Worm (Caenorhabditis elegans) whole organism, young adult: ENCODE data around the gene T01B7.9.

Experiments
- B0019.2 ChIP-seq: fragments of 200-800 bp; sonication (Bioruptor generic); conservative IDR thresholded peaks from 2 replicates; pipeline ENCODE4 v1.3.6; 2022; ENCODE audit warnings: missing genetic modification reagents, missing genetic modification characterization, missing compliant biosample characterization
- B0035.1 ChIP-seq: sonication (generic microtip); optimal IDR thresholded peaks from 2 replicates; lab custom pipeline; 2016; ENCODE audit warnings: missing genetic modification characterization, mild to moderate bottlenecking, missing compliant biosample characterization, missing genotype, missing genetic modification reagents
- B0261.1 ChIP-seq: sonication (generic microtip); optimal IDR thresholded peaks from 2 replicates; lab custom pipeline; 2016; ENCODE audit warnings: mild to moderate bottlenecking, missing genetic modification characterization, moderate library complexity, missing compliant biosample characterization
- B0336.3 ChIP-seq: fragments of 200-800 bp; sonication (Bioruptor generic); IDR thresholded peaks from 2 replicates; pipeline ENCODE4 v1.3.6; 2022; ENCODE audit warnings: missing genetic modification characterization, missing compliant biosample characterization
- D2030.7 ChIP-seq: fragments of 200-800 bp; sonication (Bioruptor generic); IDR thresholded peaks from 2 replicates; pipeline ENCODE4 v1.3.6; 2022; ENCODE audit warnings: missing genetic modification reagents, missing genetic modification characterization, missing compliant biosample characterization
- F22D6.2 ChIP-seq: sonication (generic microtip); optimal IDR thresholded peaks from 2 replicates; lab custom pipeline; 2016; ENCODE audit warnings: mild to moderate bottlenecking, missing genetic modification characterization, missing compliant biosample characterization
- F37B4.10 ChIP-seq: fragments of 200-800 bp; sonication (Bioruptor generic); IDR thresholded peaks from 2 replicates; pipeline ENCODE4 v1.3.6; 2022; ENCODE audit warnings: missing genetic modification characterization, missing compliant biosample characterization
- F39B2.1 ChIP-seq: fragments of 200-800 bp; sonication (Bioruptor generic); IDR thresholded peaks from 2 replicates; pipeline ENCODE4 v1.3.6; 2022; ENCODE audit warnings: missing genetic modification reagents, missing genetic modification characterization, missing compliant biosample characterization
- F52B5.7 ChIP-seq: sonication (generic microtip); optimal IDR thresholded peaks from 2 replicates; lab custom pipeline; 2016; ENCODE audit warnings: mild to moderate bottlenecking, missing genetic modification characterization, missing compliant biosample characterization
- F57C9.4 ChIP-seq: sonication (generic microtip); optimal IDR thresholded peaks from 2 replicates; lab custom pipeline; 2017; ENCODE audit warnings: mild to moderate bottlenecking, missing genetic modification characterization, missing compliant biosample characterization
- T07F8.4 ChIP-seq: sonication (generic microtip); optimal IDR thresholded peaks from 2 replicates; lab custom pipeline; 2016; ENCODE audit warnings: mild to moderate bottlenecking, missing genetic modification characterization, moderate library complexity, missing compliant biosample characterization
- Y56A3A.18 ChIP-seq: fragments of 200-800 bp; sonication (Bioruptor generic); IDR thresholded peaks from 2 replicates; pipeline ENCODE4 v1.3.6; 2022; ENCODE audit warnings: missing genetic modification reagents, missing genetic modification characterization, missing compliant biosample characterization
- Y79H2A.3 ChIP-seq: fragments of 200-800 bp; sonication (Bioruptor generic); conservative IDR thresholded peaks from 2 replicates; pipeline ENCODE4 v1.3.6; 2022; ENCODE audit warnings: missing genetic modification reagents, missing genetic modification characterization, missing compliant biosample characterization
- Y95B8A.8 ChIP-seq: fragments of 200-800 bp; sonication (Bioruptor generic); IDR thresholded peaks from 2 replicates; pipeline ENCODE4 v1.3.6; 2022; ENCODE audit warnings: missing genetic modification reagents, missing genetic modification characterization, missing compliant biosample characterization
- ZK185.1 ChIP-seq: sonication (generic microtip); optimal IDR thresholded peaks from 2 replicates; lab custom pipeline; 2016; ENCODE audit warnings: mild to moderate bottlenecking, missing genetic modification characterization, missing compliant biosample characterization; ENCODE audit not compliant: poor library complexity, severe bottlenecking
- ama-1 ChIP-seq, 3 experiments: fragments of 150-350 bp in 1 of 3; sonication (generic microtip) in 2 of 3; optimal IDR thresholded peaks; 2 replicates each; lab custom pipeline; 2014 to 2018; ENCODE audit warnings: missing biosample characterization in 2 of 3, missing genetic modification characterization in 2 of 3, missing genetic modification reagents in 2 of 3
- athp-1 ChIP-seq: sonication (generic microtip); optimal IDR thresholded peaks from 2 replicates; lab custom pipeline; 2017; ENCODE audit warnings: mild to moderate bottlenecking, missing genetic modification characterization, missing compliant biosample characterization
- cebp-1 ChIP-seq, 2 experiments: fragments of 200-800 bp in 1 of 2; sonication (Bioruptor generic) in 1 of 2; sonication (generic microtip) in 1 of 2; IDR thresholded peaks in 1 of 2; optimal IDR thresholded peaks in 1 of 2; 2 replicates each; pipeline versions ENCODE4 v1.3.6 to Lab custom; 2017 to 2022; ENCODE audit warnings: missing compliant biosample characterization in 2 of 2, missing genetic modification characterization in 2 of 2, mild to moderate bottlenecking in 1 of 2, missing genetic modification reagents in 1 of 2, moderate library complexity in 1 of 2
- ceh-100 ChIP-seq: fragments of 200-800 bp; sonication (Bioruptor generic); IDR thresholded peaks from 2 replicates; pipeline ENCODE4 v1.3.6; 2022; ENCODE audit warnings: missing genetic modification reagents, missing genetic modification characterization, missing compliant biosample characterization
- ceh-40 ChIP-seq: fragments of 200-800 bp; sonication (Bioruptor generic); IDR thresholded peaks from 2 replicates; pipeline ENCODE4 v1.3.6; 2022; ENCODE audit warnings: missing genetic modification characterization, missing compliant biosample characterization
- ceh-91 ChIP-seq: fragments of 200-800 bp; sonication (Bioruptor generic); IDR thresholded peaks from 2 replicates; pipeline ENCODE4 v1.3.6; 2022; ENCODE audit warnings: missing genetic modification reagents, missing genetic modification characterization, missing compliant biosample characterization
- chd-7 ChIP-seq: sonication (generic microtip); optimal IDR thresholded peaks from 2 replicates; lab custom pipeline; 2016; ENCODE audit warnings: mild to moderate bottlenecking, missing genetic modification characterization, moderate library complexity, missing compliant biosample characterization
- egl-44 ChIP-seq: fragments of 200-800 bp; sonication (Bioruptor generic); IDR thresholded peaks from 2 replicates; pipeline ENCODE4 v1.3.6; 2022; ENCODE audit warnings: missing genetic modification reagents, missing genetic modification characterization, missing compliant biosample characterization
- him-1 ChIP-seq: sonication (generic microtip); optimal IDR thresholded peaks from 2 replicates; lab custom pipeline; 2016; ENCODE audit warnings: missing genotype, missing genetic modification reagents, missing genetic modification characterization, missing compliant biosample characterization
- hsf-1 ChIP-seq: fragments of 200-800 bp; sonication (Bioruptor generic); IDR thresholded peaks from 2 replicates; pipeline ENCODE4 v1.3.6; 2022; ENCODE audit warnings: missing genetic modification reagents, missing genetic modification characterization, missing compliant biosample characterization
- lag-1 ChIP-seq: fragments of 200-800 bp; sonication (Bioruptor generic); IDR thresholded peaks from 2 replicates; pipeline ENCODE4 v1.3.6; 2022; ENCODE audit warnings: missing genetic modification reagents, missing genetic modification characterization, missing compliant biosample characterization
- let-526 ChIP-seq: fragments of 200-800 bp; sonication (Bioruptor generic); IDR thresholded peaks from 2 replicates; pipeline ENCODE4 v1.3.6; 2022; ENCODE audit warnings: missing genetic modification reagents, missing genetic modification characterization, missing compliant biosample characterization
- lin-26 ChIP-seq: fragments of 200-800 bp; sonication (Bioruptor generic); IDR thresholded peaks from 2 replicates; pipeline ENCODE4 v1.3.6; 2022; ENCODE audit warnings: missing genetic modification reagents, missing genetic modification characterization, missing compliant biosample characterization
- lin-35 ChIP-seq, 3 experiments: fragments of 150-350 bp in 2 of 3; sonication (generic microtip) in 1 of 3; optimal IDR thresholded peaks; 2 replicates each; lab custom pipeline; 2014 to 2018; ENCODE audit warnings: missing biosample characterization in 3 of 3, missing genetic modification characterization in 3 of 3, missing genetic modification reagents in 3 of 3
- lin-40 ChIP-seq: sonication (generic microtip); optimal IDR thresholded peaks from 2 replicates; lab custom pipeline; 2016; ENCODE audit warnings: missing genetic modification characterization, mild to moderate bottlenecking, missing compliant biosample characterization, missing genotype, missing genetic modification reagents
- lin-54 ChIP-seq: fragments of 200-800 bp; sonication (Bioruptor generic); optimal IDR thresholded peaks from 2 replicates; lab custom pipeline; 2018; ENCODE audit warnings: mild to moderate bottlenecking, missing genetic modification characterization, missing compliant biosample characterization
- lir-1 ChIP-seq: fragments of 200-800 bp; sonication (Bioruptor generic); conservative IDR thresholded peaks from 2 replicates; pipeline ENCODE4 v1.3.6; 2022; ENCODE audit warnings: missing genetic modification reagents, missing genetic modification characterization, missing compliant biosample characterization
- lsl-1 ChIP-seq: fragments of 200-800 bp; sonication (Bioruptor generic); optimal IDR thresholded peaks from 2 replicates; lab custom pipeline; 2018; ENCODE audit warnings: mild to moderate bottlenecking, missing genetic modification characterization, moderate library complexity, missing compliant biosample characterization
- mes-4 ChIP-seq: sonication (generic microtip); optimal IDR thresholded peaks from 2 replicates; lab custom pipeline; 2016; ENCODE audit warnings: missing genotype, missing genetic modification characterization, missing compliant biosample characterization
- mxl-1 ChIP-seq: sonication (generic microtip); optimal IDR thresholded peaks from 2 replicates; lab custom pipeline; 2016; ENCODE audit warnings: missing genetic modification characterization, missing compliant biosample characterization
- nfya-1 ChIP-seq: sonication (generic microtip); optimal IDR thresholded peaks from 2 replicates; lab custom pipeline; 2017; ENCODE audit warnings: antibody characterized with exemption, missing compliant biosample characterization, missing genetic modification characterization, borderline replicate concordance; ENCODE audit not compliant: insufficient read depth
- nhr-179 ChIP-seq: sonication (generic microtip); optimal IDR thresholded peaks from 2 replicates; lab custom pipeline; 2016; ENCODE audit warnings: mild to moderate bottlenecking, missing genetic modification characterization, missing compliant biosample characterization
- nhr-27 ChIP-seq: fragments of 200-800 bp; sonication (Bioruptor generic); optimal IDR thresholded peaks from 2 replicates; lab custom pipeline; 2018; ENCODE audit warnings: mild to moderate bottlenecking, missing genetic modification characterization, moderate library complexity, missing compliant biosample characterization
- nhr-90 ChIP-seq: sonication (generic microtip); optimal IDR thresholded peaks from 2 replicates; lab custom pipeline; 2016; ENCODE audit warnings: missing genotype, mild to moderate bottlenecking, missing genetic modification characterization, missing compliant biosample characterization
- sdz-38 ChIP-seq: sonication (generic microtip); optimal IDR thresholded peaks from 2 replicates; lab custom pipeline; 2016; ENCODE audit warnings: missing genotype, missing genetic modification characterization, missing compliant biosample characterization
- snpc-1.3 ChIP-seq: sonication (generic microtip); optimal IDR thresholded peaks from 2 replicates; lab custom pipeline; 2017; ENCODE audit warnings: missing genetic modification characterization, mild to moderate bottlenecking, missing compliant biosample characterization, antibody characterized with exemption, moderate library complexity, missing genotype, missing genetic modification reagents; ENCODE audit not compliant: insufficient read depth
- snpc-4 ChIP-seq, 5 experiments: fragments of 150-350 bp in 1 of 5; sonication (generic microtip) in 4 of 5; optimal IDR thresholded peaks; 2 replicates each; lab custom pipeline; 2014 to 2018; ENCODE audit warnings: missing genetic modification characterization in 5 of 5, missing biosample characterization in 3 of 5, antibody characterized with exemption in 2 of 5, mild to moderate bottlenecking in 2 of 5, missing compliant biosample characterization in 2 of 5, missing genotype in 2 of 5, moderate library complexity in 2 of 5, missing genetic modification reagents in 1 of 5
- tlf-1 ChIP-seq: fragments of 200-800 bp; sonication (Bioruptor generic); optimal IDR thresholded peaks from 2 replicates; lab custom pipeline; 2018; ENCODE audit warnings: mild to moderate bottlenecking, missing genetic modification characterization, missing compliant biosample characterization
- ztf-22 ChIP-seq: fragments of 200-800 bp; sonication (Bioruptor generic); optimal IDR thresholded peaks from 2 replicates; lab custom pipeline; 2018; ENCODE audit warnings: mild to moderate bottlenecking, missing genetic modification characterization, moderate library complexity, missing compliant biosample characterization
- ztf-6 ChIP-seq: fragments of 200-800 bp; sonication (Bioruptor generic); IDR thresholded peaks from 2 replicates; pipeline ENCODE4 v1.3.6; 2022; ENCODE audit warnings: missing genetic modification reagents, missing genetic modification characterization, missing compliant biosample characterization

The T01B7.9 gene

ce11 chrII:8742006-8742847 is 15.6 kb upstream of the T01B7.9 start (continued):
- TF ChIP-seq B0336.3 (GFP tag; lab: Robert Waterston, UW) (peak; percentile 62), mxl-1 (tag; lab: Kevin White, UChicago) (no peak), F39B2.1 (GFP tag; lab: Robert Waterston, UW) (no peak), him-1 (no peak), ceh-91 (GFP tag; lab: Robert Waterston, UW) (no peak), B0261.1 (tag; lab: Kevin White, UChicago) (no peak), nhr-27 (tag; lab: Kevin White, UChicago) (no peak), let-526 (no peak; the same call in 1 of the 2 replicates), nhr-179 (tag; lab: Kevin White, UChicago) (no peak), nhr-90 (peak; percentile 34), Y56A3A.18 (GFP tag; lab: Robert Waterston, UW) (no peak), athp-1 (tag; lab: Kevin White, UChicago) (no peak), F37B4.10 (no peak), ztf-6 (GFP tag; lab: Robert Waterston, UW) (no peak), ztf-22 (GFP tag; lab: Kevin White, UChicago) (no peak), lin-40 (tag; lab: Kevin White, UChicago) (peak; percentile 72), lin-35 (GFP tag; optimal IDR thresholded peaks at IDR 0.05; lab: Kevin White, UChicago) (no peak), lir-1 (GFP tag; lab: Robert Waterston, UW) (0 out of 2 replicates have a peak, but pooled peaks have one; percentile 6), B0019.2 (GFP tag; lab: Robert Waterston, UW) (no peak), lin-26 (GFP tag; lab: Robert Waterston, UW) (peak; percentile 75), F52B5.7 (tag; lab: Kevin White, UChicago) (no peak), ZK185.1 (tag; lab: Kevin White, UChicago) (no peak), snpc-4 (GFP tag; optimal IDR thresholded peaks at IDR 0.05; lab: Kevin White, UChicago) (no peak), snpc-4 (tag; optimal IDR thresholded peaks at IDR 0.05; lab: Kevin White, UChicago) (no peak), lag-1 (GFP tag; lab: Robert Waterston, UW) (0 out of 2 replicates have a peak, but pooled peaks have one; percentile 41), ceh-100 (no peak), F22D6.2 (tag; lab: Kevin White, UChicago) (peak; percentile 45), T07F8.4 (tag; lab: Kevin White, UChicago) (no peak), snpc-1.3 (tag; lab: Kevin White, UChicago) (no peak), ceh-40 (GFP tag; lab: Robert Waterston, UW) (no peak), tlf-1 (GFP tag; lab: Kevin White, UChicago) (peak; percentile 33), ama-1 (optimal IDR thresholded peaks at IDR 0.05; lab: Kevin White, UChicago) (no peak), ama-1 (GFP tag; optimal IDR thresholded peaks at IDR 0.05; lab: Kevin White, UChicago) (no peak), egl-44 (GFP tag; lab: Robert Waterston, UW) (no peak), sdz-38 (tag; lab: Kevin White, UChicago) (no peak), lsl-1 (GFP tag; lab: Kevin White, UChicago) (no peak), F57C9.4 (no peak), D2030.7 (GFP tag; lab: Robert Waterston, UW) (no peak), chd-7 (tag; lab: Kevin White, UChicago) (peak; percentile 67), mes-4 (tag; lab: Kevin White, UChicago) (no peak), nfya-1 (no peak), hsf-1 (GFP tag; lab: Robert Waterston, UW) (0 out of 2 replicates have a peak, but pooled peaks have one; percentile 44), B0035.1 (no peak), lin-54 (GFP tag; lab: Kevin White, UChicago) (no peak), Y95B8A.8 (no peak), cebp-1 (GFP tag; IDR thresholded peaks at IDR 0.05; lab: Robert Waterston, UW) (0 out of 2 replicates have a peak, but pooled peaks have one; percentile 14), cebp-1 (tag; optimal IDR thresholded peaks at IDR 0.05; lab: Kevin White, UChicago) (peak; percentile 41), Y79H2A.3 (GFP tag; lab: Robert Waterston, UW) (no peak)
